Worm (Caenorhabditis elegans): ENCODE results near the gene cnx-1.

DNA sequence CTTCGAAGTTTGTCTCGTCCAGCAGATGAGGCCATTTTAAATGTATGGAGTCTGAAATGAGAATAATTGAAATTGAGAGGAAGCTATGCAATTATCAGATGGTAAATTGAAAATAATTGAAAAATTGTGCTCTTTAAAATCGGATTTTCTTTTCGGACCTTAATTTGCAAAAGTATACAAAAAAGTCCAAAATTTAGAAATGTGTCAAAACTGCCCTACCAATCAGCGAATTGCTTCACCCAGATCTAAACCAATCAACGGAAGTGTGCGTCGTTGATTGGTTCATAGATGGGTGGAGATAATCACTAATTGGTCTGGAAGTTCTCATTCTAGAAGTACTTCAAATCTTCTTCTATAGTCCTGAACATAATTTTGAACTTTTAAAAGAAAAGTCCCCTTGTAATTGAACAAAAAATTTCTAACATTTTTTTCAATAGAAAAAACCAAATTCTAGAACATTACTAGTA lies 27.3 kb downstream of the cnx-1 start, which contains the start of gene R10E11.5:
- TF ChIP-seq snpc-4 (tag; optimal IDR thresholded peaks at IDR 0.05) (no peak), skn-1 (tag; optimal IDR thresholded peaks at IDR 0.05) (no peak), R02D3.7 (tag; optimal IDR thresholded peaks at IDR 0.05) (no peak), ztf-11 (tag; optimal IDR thresholded peaks at IDR 0.05) (no peak)
